Fruit fly (Drosophila melanogaster): Measurements from ENCODE around the gene Myt1.

The Myt1 gene

dm6 chr3L:5770817-5771425 lies 8.5 kb downstream of the Myt1 start (continued):
- TF ChIP-seq CG11247 (GFP tag; IDR thresholded peaks at IDR 0.05) (peak; percentile 68), Xbp1 (GFP tag; optimal IDR thresholded peaks at IDR 0.05) (peak; percentile 80), CG4707 (GFP tag; optimal IDR thresholded peaks at IDR 0.05) (peak; percentile 49), Ets65A (GFP tag) (peak; percentile 96), D (optimal IDR thresholded peaks at IDR 0.05) (no peak), D (GFP tag; optimal IDR thresholded peaks at IDR 0.05) (peak; percentile 74), HmgZ (tag; optimal IDR thresholded peaks at IDR 0.05) (peak; percentile 92), CG11695 (GFP tag; IDR thresholded peaks at IDR 0.05) (peak; percentile 79; the same call in 2 of the 3 replicates), p53 (GFP tag; optimal IDR thresholded peaks at IDR 0.05) (peak; percentile 75), org-1 (GFP tag; optimal IDR thresholded peaks at IDR 0.05) (peak; percentile 90), ind (GFP tag; optimal IDR thresholded peaks at IDR 0.05) (peak; percentile 87), fd96Cb (tag; optimal IDR thresholded peaks at IDR 0.05) (peak; percentile 81), Med (GFP tag) (peak; percentile 97)

DNA sequence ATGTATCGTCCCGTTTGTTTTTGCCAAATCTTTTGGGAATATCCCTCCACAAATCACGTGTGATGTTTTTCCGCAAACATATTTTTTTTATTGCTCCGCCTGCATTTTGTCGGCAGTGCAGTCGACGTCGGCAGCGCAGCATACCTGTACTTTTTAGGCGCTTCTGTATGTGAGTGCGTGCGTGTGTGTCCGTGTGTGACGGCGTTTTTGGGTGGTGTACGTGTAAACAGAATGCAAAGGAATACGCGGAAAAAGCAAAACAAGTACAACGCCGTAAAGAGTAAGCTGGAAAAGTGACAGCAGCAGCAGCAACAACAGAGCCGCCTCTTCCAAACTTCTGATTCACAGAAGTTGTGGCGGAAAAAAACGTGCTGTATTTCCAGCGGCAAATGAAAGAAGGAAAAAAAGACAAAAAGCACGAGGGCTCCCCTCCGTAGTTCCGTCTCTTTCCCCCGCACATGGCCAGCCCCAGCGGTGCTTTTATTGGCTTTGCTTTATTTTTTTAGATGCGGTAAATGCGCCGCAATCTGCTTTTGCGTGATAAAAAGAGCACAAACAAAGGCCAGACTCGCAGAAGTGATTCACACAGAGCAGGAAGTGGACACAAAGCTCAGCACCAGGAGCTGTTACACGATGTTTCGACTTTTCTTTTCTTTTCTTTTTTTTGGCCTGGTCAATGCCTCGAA lies 9.1 kb downstream of the Myt1 start:
- TF ChIP-seq nerfin-1 (tag; optimal IDR thresholded peaks at IDR 0.05), result peak; percentile 67
- no peak for TF ChIP-seq CG18764 (GFP tag; optimal IDR thresholded peaks at IDR 0.05)
- no peak for TF ChIP-seq bcd (GFP tag; optimal IDR thresholded peaks at IDR 0.05)
- TF ChIP-seq tll (GFP tag; optimal IDR thresholded peaks at IDR 0.05), result no peak
- TF ChIP-seq CG12659 (GFP tag; optimal IDR thresholded peaks at IDR 0.05), result no peak
- no peak for TF ChIP-seq Rx (GFP tag; IDR thresholded peaks at IDR 0.05)
- TF ChIP-seq Jarid2 (GFP tag; optimal IDR thresholded peaks at IDR 0.05), result no peak
- TF ChIP-seq tio (GFP tag; optimal IDR thresholded peaks at IDR 0.05), result no peak
- no peak for TF ChIP-seq cato (GFP tag; optimal IDR thresholded peaks at IDR 0.05; ENCODE audit: borderline replicate concordance)
- TF ChIP-seq CG8281 (tag; optimal IDR thresholded peaks at IDR 0.05), result no peak
- TF ChIP-seq MBD-R2 (GFP tag; IDR thresholded peaks at IDR 0.05), result no peak
- TF ChIP-seq CG16863 (GFP tag; optimal IDR thresholded peaks at IDR 0.05), result no peak
- TF ChIP-seq ara (GFP tag; IDR thresholded peaks at IDR 0.05), result no peak
- TF ChIP-seq CG17612 (GFP tag; IDR thresholded peaks at IDR 0.05), result no peak
- TF ChIP-seq trem (tag; optimal IDR thresholded peaks at IDR 0.05), result no peak
- peak; percentile 81 for TF ChIP-seq cg (GFP tag; optimal IDR thresholded peaks at IDR 0.05)
- TF ChIP-seq CG15011 (GFP tag; optimal IDR thresholded peaks at IDR 0.05), result no peak
- no peak for TF ChIP-seq CG3995 (GFP tag; optimal IDR thresholded peaks at IDR 0.05)
- TF ChIP-seq usp (GFP tag; optimal IDR thresholded peaks at IDR 0.05), result no peak
- peak; percentile 14 for TF ChIP-seq Sin3A (optimal IDR thresholded peaks at IDR 0.05)
- TF ChIP-seq hkb (optimal IDR thresholded peaks at IDR 0.05), result no peak
- no peak for TF ChIP-seq hkb (GFP tag; IDR thresholded peaks at IDR 0.05)
- TF ChIP-seq Scr (GFP tag; IDR thresholded peaks at IDR 0.05; ENCODE audit: partially characterized antibody), result no peak
- TF ChIP-seq ap (GFP tag; IDR thresholded peaks at IDR 0.05), result no peak
- no peak for TF ChIP-seq tin (GFP tag; optimal IDR thresholded peaks at IDR 0.05)
- no peak for TF ChIP-seq CG11695 (GFP tag; IDR thresholded peaks at IDR 0.05)
- no peak for TF ChIP-seq sug (tag; optimal IDR thresholded peaks at IDR 0.05)
- TF ChIP-seq Adf1 (GFP tag; IDR thresholded peaks at IDR 0.05), result peak; percentile 76
- no peak for TF ChIP-seq CG32532 (GFP tag; IDR thresholded peaks at IDR 0.05)
- no peak for TF ChIP-seq pan (optimal IDR thresholded peaks at IDR 0.05)
- no peak for TF ChIP-seq pan (GFP tag; optimal IDR thresholded peaks at IDR 0.05 in 1 of 2, IDR thresholded peaks at IDR 0.05 in 1 of 2)
- TF ChIP-seq CG42726 (GFP tag; IDR thresholded peaks at IDR 0.05; ENCODE audit: partially characterized antibody), result no peak
- TF ChIP-seq cwo (GFP tag; optimal IDR thresholded peaks at IDR 0.05), result peak; percentile 87
- TF ChIP-seq CG2120 (GFP tag; optimal IDR thresholded peaks at IDR 0.05), result no peak
- TF ChIP-seq br (optimal IDR thresholded peaks at IDR 0.05), result no peak
- TF ChIP-seq lab (GFP tag; optimal IDR thresholded peaks at IDR 0.05), result no peak
- TF ChIP-seq CG17361 (GFP tag; IDR thresholded peaks at IDR 0.05), result no peak
- TF ChIP-seq CG6854 (GFP tag; optimal IDR thresholded peaks at IDR 0.05), result no peak

All from whole organism, embryonic.